Worm (Caenorhabditis elegans) whole organism, L2 larva: ENCODE measurements around the gene C07E3.8.
A peak's percentile ranks its signal among the peaks of the same experiment; 100 is the strongest.

ENCODE experiments used
- C34F6.9 ChIP-seq: fragments of 150-350 bp; optimal IDR thresholded peaks from 2 replicates; lab custom pipeline; 2014; ENCODE audit warnings: missing biosample characterization, missing genetic modification characterization
- F13H6.1 ChIP-seq: sonication (generic microtip); optimal IDR thresholded peaks from 2 replicates; lab custom pipeline; 2016; ENCODE audit warnings: missing genetic modification characterization, missing compliant biosample characterization
- R02D3.7 ChIP-seq: fragments of 150-350 bp; optimal IDR thresholded peaks from 2 replicates; lab custom pipeline; 2014; ENCODE audit warnings: missing biosample characterization, missing genetic modification characterization
- Y55F3AM.14 ChIP-seq: fragments of 200-800 bp; sonication (Bioruptor generic); optimal IDR thresholded peaks from 2 replicates; lab custom pipeline; 2018; ENCODE audit warnings: mild to moderate bottlenecking, missing genetic modification characterization, missing compliant biosample characterization
- ZK546.5 ChIP-seq: sonication (generic microtip); optimal IDR thresholded peaks from 2 replicates; lab custom pipeline; 2017; ENCODE audit warnings: missing biosample characterization, missing genetic modification characterization
- alr-1 ChIP-seq: fragments of 150-350 bp; optimal IDR thresholded peaks from 2 replicates; lab custom pipeline; 2014; ENCODE audit warnings: missing biosample characterization, missing genetic modification characterization
- aly-2 ChIP-seq: fragments of 150-350 bp; optimal IDR thresholded peaks from 2 replicates; lab custom pipeline; 2014; ENCODE audit warnings: missing biosample characterization, missing genetic modification characterization
- ama-1 ChIP-seq: fragments of 150-350 bp; optimal IDR thresholded peaks from 2 replicates; lab custom pipeline; 2018; ENCODE audit warnings: inconsistent platforms
- blmp-1 ChIP-seq: sonication (generic microtip); optimal IDR thresholded peaks from 2 replicates; lab custom pipeline; 2017; ENCODE audit warnings: missing genetic modification characterization, mild to moderate bottlenecking, missing compliant biosample characterization, antibody characterized with exemption, moderate library complexity; ENCODE audit not compliant: insufficient read depth
- ceh-16 ChIP-seq: fragments of 150-350 bp; optimal IDR thresholded peaks from 2 replicates; lab custom pipeline; 2014; ENCODE audit warnings: missing biosample characterization, missing genetic modification characterization
- ceh-82 ChIP-seq: fragments of 150-350 bp; optimal IDR thresholded peaks from 2 replicates; lab custom pipeline; 2014; ENCODE audit warnings: missing biosample characterization, missing genetic modification characterization
- crh-2 ChIP-seq: sonication (generic microtip); optimal IDR thresholded peaks from 2 replicates; lab custom pipeline; 2017; ENCODE audit warnings: missing biosample characterization, missing genetic modification characterization
- dmd-4 ChIP-seq: sonication (generic microtip); optimal IDR thresholded peaks from 2 replicates; lab custom pipeline; 2017; ENCODE audit warnings: missing biosample characterization, missing genetic modification characterization
- egl-27 ChIP-seq: sonication (generic microtip); optimal IDR thresholded peaks from 3 replicates; lab custom pipeline; 2017; ENCODE audit warnings: missing biosample characterization, missing genetic modification reagents, missing genetic modification characterization
- elt-3 ChIP-seq: sonication (generic microtip); optimal IDR thresholded peaks from 2 replicates; lab custom pipeline; 2017; ENCODE audit warnings: missing biosample characterization, missing genetic modification characterization
- fos-1 ChIP-seq: fragments of 150-350 bp; optimal IDR thresholded peaks from 2 replicates; lab custom pipeline; 2014; ENCODE audit warnings: missing biosample characterization, missing genetic modification characterization
- gmeb-1 ChIP-seq: fragments of 150-350 bp; optimal IDR thresholded peaks from 2 replicates; lab custom pipeline; 2014; ENCODE audit warnings: missing biosample characterization, missing genetic modification characterization
- lin-11 ChIP-seq: fragments of 150-350 bp; sonication (generic microtip); optimal IDR thresholded peaks from 2 replicates; lab custom pipeline; 2014; ENCODE audit warnings: missing biosample characterization, missing genetic modification characterization, inconsistent platforms, mixed read lengths
- lin-13 ChIP-seq: fragments of 150-350 bp; optimal IDR thresholded peaks from 2 replicates; lab custom pipeline; 2014; ENCODE audit warnings: missing biosample characterization, missing genetic modification reagents, missing genetic modification characterization
- lin-39 ChIP-seq: fragments of 150-350 bp; optimal IDR thresholded peaks from 2 replicates; lab custom pipeline; 2014; ENCODE audit warnings: missing biosample characterization, missing genetic modification reagents, missing genetic modification characterization
- lsy-2 ChIP-seq, 2 experiments: fragments of 150-350 bp in 1 of 2; sonication (generic microtip) in 1 of 2; optimal IDR thresholded peaks; 2 replicates each; lab custom pipeline; 2014 to 2017; ENCODE audit warnings: missing biosample characterization in 2 of 2, missing genetic modification characterization in 2 of 2
- mab-5 ChIP-seq: fragments of 150-350 bp; optimal IDR thresholded peaks from 2 replicates; lab custom pipeline; 2014; ENCODE audit warnings: missing biosample characterization, missing genetic modification characterization
- mbf-1 ChIP-seq: sonication (generic microtip); optimal IDR thresholded peaks from 2 replicates; lab custom pipeline; 2017; ENCODE audit warnings: missing biosample characterization, missing genetic modification characterization
- mdl-1 ChIP-seq, 2 experiments: fragments of 150-350 bp in 1 of 2; sonication (generic microtip) in 1 of 2; optimal IDR thresholded peaks; 2 replicates each; lab custom pipeline; 2017; ENCODE audit warnings: missing biosample characterization in 2 of 2, missing genetic modification characterization in 2 of 2
- nhr-10 ChIP-seq: sonication (generic microtip); optimal IDR thresholded peaks from 2 replicates; lab custom pipeline; 2017; ENCODE audit warnings: missing biosample characterization, missing genetic modification characterization
- nhr-11 ChIP-seq: fragments of 150-350 bp; optimal IDR thresholded peaks from 2 replicates; lab custom pipeline; 2014; ENCODE audit warnings: missing biosample characterization, missing genetic modification characterization
- nhr-12 ChIP-seq: fragments of 150-350 bp; optimal IDR thresholded peaks from 2 replicates; lab custom pipeline; 2014; ENCODE audit warnings: missing biosample characterization, missing genetic modification characterization
- nhr-129 ChIP-seq: fragments of 150-350 bp; optimal IDR thresholded peaks from 2 replicates; lab custom pipeline; 2014; ENCODE audit warnings: missing biosample characterization, missing genetic modification characterization
- nhr-21 ChIP-seq: fragments of 150-350 bp; optimal IDR thresholded peaks from 2 replicates; lab custom pipeline; 2014; ENCODE audit warnings: missing biosample characterization, missing genetic modification characterization
- nhr-23 ChIP-seq: fragments of 150-350 bp; optimal IDR thresholded peaks from 2 replicates; lab custom pipeline; 2014; ENCODE audit warnings: missing biosample characterization, missing genetic modification reagents, missing genetic modification characterization
- nhr-237 ChIP-seq: fragments of 150-350 bp; optimal IDR thresholded peaks from 2 replicates; lab custom pipeline; 2014; ENCODE audit warnings: missing biosample characterization, missing genetic modification characterization
- nhr-25 ChIP-seq: fragments of 150-350 bp; sonication (generic microtip); optimal IDR thresholded peaks from 3 replicates; lab custom pipeline; 2014; ENCODE audit warnings: missing biosample characterization, missing genetic modification characterization
- nhr-6 ChIP-seq: fragments of 150-350 bp; optimal IDR thresholded peaks from 2 replicates; lab custom pipeline; 2014; ENCODE audit warnings: missing biosample characterization, missing genetic modification characterization
- nhr-77 ChIP-seq: fragments of 150-350 bp; optimal IDR thresholded peaks from 2 replicates; lab custom pipeline; 2014; ENCODE audit warnings: missing biosample characterization, missing genetic modification characterization
- peb-1 ChIP-seq: fragments of 150-350 bp; optimal IDR thresholded peaks from 2 replicates; lab custom pipeline; 2014; ENCODE audit warnings: missing biosample characterization, missing genetic modification characterization
- sem-4 ChIP-seq: fragments of 150-350 bp; optimal IDR thresholded peaks from 2 replicates; lab custom pipeline; 2014; ENCODE audit warnings: missing biosample characterization, missing genetic modification reagents, missing genetic modification characterization
- skn-1 ChIP-seq: sonication (generic microtip); optimal IDR thresholded peaks from 2 replicates; lab custom pipeline; 2017; ENCODE audit warnings: missing biosample characterization, missing genetic modification characterization
- sma-3 ChIP-seq: sonication (generic microtip); optimal IDR thresholded peaks from 2 replicates; lab custom pipeline; 2016; ENCODE audit warnings: missing genetic modification reagents, missing genetic modification characterization, missing compliant biosample characterization
- sma-9 ChIP-seq, 2 experiments: fragments of 150-350 bp in 1 of 2; sonication (generic microtip) in 1 of 2; optimal IDR thresholded peaks; 2 replicates each; lab custom pipeline; 2014 to 2016; ENCODE audit warnings: missing genetic modification characterization in 2 of 2, mild to moderate bottlenecking in 1 of 2, missing biosample characterization in 1 of 2, missing compliant biosample characterization in 1 of 2, missing genetic modification reagents in 1 of 2, moderate library complexity in 1 of 2
- snpc-4 ChIP-seq: fragments of 150-350 bp; optimal IDR thresholded peaks from 2 replicates; lab custom pipeline; 2014; ENCODE audit warnings: missing biosample characterization, missing genetic modification characterization
- unc-55 ChIP-seq: fragments of 150-350 bp; sonication (generic microtip); optimal IDR thresholded peaks from 3 replicates; lab custom pipeline; 2014; ENCODE audit warnings: missing biosample characterization, missing genetic modification reagents, missing genetic modification characterization
- unc-62 ChIP-seq: fragments of 150-350 bp; optimal IDR thresholded peaks from 2 replicates; lab custom pipeline; 2014; ENCODE audit warnings: missing biosample characterization, missing genetic modification reagents, missing genetic modification characterization
- zag-1 ChIP-seq: fragments of 150-350 bp; optimal IDR thresholded peaks from 2 replicates; lab custom pipeline; 2014; ENCODE audit warnings: missing biosample characterization, missing genetic modification characterization
- ztf-11 ChIP-seq: sonication (generic microtip); optimal IDR thresholded peaks from 2 replicates; lab custom pipeline; 2017; ENCODE audit warnings: missing biosample characterization, missing genetic modification characterization
- ztf-4 ChIP-seq: fragments of 150-350 bp; optimal IDR thresholded peaks from 2 replicates; lab custom pipeline; 2014; ENCODE audit warnings: missing biosample characterization, missing genetic modification characterization

The C07E3.8 gene

DNA sequence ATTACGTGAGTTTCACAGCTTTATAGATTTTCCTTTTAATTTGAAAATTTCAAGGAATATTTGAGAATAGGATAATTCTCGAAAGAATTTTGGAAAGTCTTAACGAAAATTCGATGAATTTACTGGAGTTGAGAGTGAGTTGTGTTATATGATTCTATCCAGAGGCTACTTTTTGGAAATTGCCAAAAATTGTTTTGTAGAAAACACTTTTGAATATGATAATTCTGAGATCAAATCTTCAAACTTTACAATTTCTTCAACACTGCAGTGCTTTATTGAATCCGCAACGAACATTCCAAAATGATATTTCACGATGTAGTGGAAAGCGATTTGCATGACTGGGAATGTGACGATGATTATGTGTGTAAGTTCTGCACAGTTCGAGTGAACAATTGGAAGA lies at the start of gene C07E3.8:
C07E3.8 (plus strand) TSS at position 301 of the 400 bp plus-strand sequence.
- TF ChIP-seq nhr-12 (tag; lab: Kevin White, UChicago) (no peak), fos-1 (tag; lab: Kevin White, UChicago) (no peak), ZK546.5 (tag; lab: Kevin White, UChicago) (no peak)

DNA sequence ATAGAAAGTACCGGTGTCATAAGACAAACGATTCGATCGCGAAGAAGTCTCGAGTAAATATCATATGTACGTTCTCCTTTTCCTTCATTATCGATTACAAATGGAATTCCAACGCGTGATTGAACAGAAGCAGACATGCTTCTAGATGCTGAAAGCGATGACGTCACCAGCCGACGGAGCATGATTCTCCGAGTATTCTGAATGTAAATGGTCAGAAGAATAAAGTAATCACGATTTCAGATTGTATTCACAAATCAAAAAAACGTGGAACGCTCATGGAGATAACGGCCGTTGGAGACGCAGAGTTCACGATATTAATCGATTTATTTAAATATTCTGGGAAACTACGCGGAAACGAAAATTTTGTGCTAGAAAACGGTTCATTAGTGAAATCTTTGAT lies 49.4 kb upstream of the C07E3.8 start, which contains the start of gene clpp-1:
clpp-1 (minus strand) TSS at position 197 of the 400 bp plus-strand sequence.
- TF ChIP-seq nhr-77 (tag; lab: Kevin White, UChicago) (no peak), nhr-25 (no peak), lin-13 (GFP tag; lab: Kevin White, UChicago) (no peak), gmeb-1 (peak; percentile 43), egl-27 (no peak), ceh-16 (tag; lab: Kevin White, UChicago) (no peak), alr-1 (tag; lab: Kevin White, UChicago) (no peak), snpc-4 (tag; lab: Kevin White, UChicago) (no peak), fos-1 (tag; lab: Kevin White, UChicago) (no peak), ama-1 (lab: Kevin White, UChicago) (peak; percentile 58), lin-39 (tag; lab: Kevin White, UChicago) (no peak), lsy-2 (tag; optimal IDR thresholded peaks at IDR 0.05; lab: Kevin White, UChicago) (peak in 1 of 2 experiments; percentile 29), nhr-23 (tag; lab: Kevin White, UChicago) (no peak), crh-2 (tag; lab: Kevin White, UChicago) (peak; percentile 5), zag-1 (tag; lab: Kevin White, UChicago) (no peak), sma-9 (GFP tag; optimal IDR thresholded peaks at IDR 0.05; lab: Kevin White, UChicago) (peak; percentile 23), sma-9 (tag; optimal IDR thresholded peaks at IDR 0.05; lab: Kevin White, UChicago) (no peak), dmd-4 (tag; lab: Kevin White, UChicago) (no peak), nhr-129 (tag; lab: Kevin White, UChicago) (peak; percentile 36), nhr-21 (no peak), ceh-82 (tag; lab: Kevin White, UChicago) (no peak), R02D3.7 (tag; lab: Kevin White, UChicago) (no peak)

ce11 chrII:10303663-10304115 lies 48.4 kb upstream of the C07E3.8 start, which contains the start of gene vha-9:
Gene vha-9 (minus strand): TSS chrII:10303713.
- no peak for TF ChIP-seq ztf-11 (tag; lab: Kevin White, UChicago)
- no peak for TF ChIP-seq nhr-25
- TF ChIP-seq blmp-1 (tag; lab: Kevin White, UChicago), result peak; percentile 38
- no peak for TF ChIP-seq peb-1 (tag; lab: Kevin White, UChicago)
- peak; percentile 69 for TF ChIP-seq crh-2 (tag; lab: Kevin White, UChicago)
- peak; percentile 83 for TF ChIP-seq lin-11 (tag; lab: Kevin White, UChicago)
- TF ChIP-seq nhr-237, result no peak
- peak; percentile 40 for TF ChIP-seq nhr-129 (tag; lab: Kevin White, UChicago)
- TF ChIP-seq lin-39 (tag; lab: Kevin White, UChicago), result no peak
- no peak for TF ChIP-seq alr-1 (tag; lab: Kevin White, UChicago)
- TF ChIP-seq nhr-23 (tag; lab: Kevin White, UChicago), result no peak
- TF ChIP-seq R02D3.7 (tag; lab: Kevin White, UChicago), result no peak
- TF ChIP-seq mab-5 (tag; lab: Kevin White, UChicago), result peak; percentile 9
- no peak for TF ChIP-seq Y55F3AM.14
- peak; percentile 76 for TF ChIP-seq sma-3 (GFP tag; lab: Kevin White, UChicago)
- no peak for TF ChIP-seq egl-27
- TF ChIP-seq nhr-6 (tag; lab: Kevin White, UChicago), result no peak
- TF ChIP-seq sem-4, result no peak
- peak; percentile 79 for TF ChIP-seq lin-13 (GFP tag; lab: Kevin White, UChicago)
- TF ChIP-seq aly-2 (tag; lab: Kevin White, UChicago), result no peak
- TF ChIP-seq lsy-2 (tag; optimal IDR thresholded peaks at IDR 0.05; lab: Kevin White, UChicago), result peak; percentile 13 to 76
- TF ChIP-seq sma-9 (GFP tag; optimal IDR thresholded peaks at IDR 0.05; lab: Kevin White, UChicago), result peak; percentile 80
- no peak for TF ChIP-seq sma-9 (tag; optimal IDR thresholded peaks at IDR 0.05; lab: Kevin White, UChicago)
- TF ChIP-seq nhr-11 (tag; lab: Kevin White, UChicago), result no peak
- TF ChIP-seq nhr-21, result peak; percentile 36
- no peak for TF ChIP-seq mbf-1 (tag; lab: Kevin White, UChicago)
- TF ChIP-seq elt-3, result no peak
- TF ChIP-seq nhr-77 (tag; lab: Kevin White, UChicago), result no peak
- no peak for TF ChIP-seq ceh-82 (tag; lab: Kevin White, UChicago)
- peak; percentile 44 for TF ChIP-seq ama-1 (lab: Kevin White, UChicago)
- peak; percentile 51 for TF ChIP-seq skn-1 (tag; lab: Kevin White, UChicago)
- TF ChIP-seq ztf-4 (tag; lab: Kevin White, UChicago), result peak; percentile 63
- no peak for TF ChIP-seq nhr-12 (tag; lab: Kevin White, UChicago)
- no peak for TF ChIP-seq zag-1 (tag; lab: Kevin White, UChicago)
- TF ChIP-seq unc-62, result no peak
- TF ChIP-seq mdl-1 (tag; optimal IDR thresholded peaks at IDR 0.05; lab: Kevin White, UChicago), result no peak
- TF ChIP-seq fos-1 (tag; lab: Kevin White, UChicago), result peak; percentile 38
- TF ChIP-seq ZK546.5 (tag; lab: Kevin White, UChicago), result no peak
- TF ChIP-seq nhr-10 (tag; lab: Kevin White, UChicago), result no peak
- TF ChIP-seq dmd-4 (tag; lab: Kevin White, UChicago), result no peak
- TF ChIP-seq C34F6.9 (tag; lab: Kevin White, UChicago), result peak; percentile 71
- peak; percentile 77 for TF ChIP-seq F13H6.1
- TF ChIP-seq snpc-4 (tag; lab: Kevin White, UChicago), result peak; percentile 39
- peak; percentile 86 for TF ChIP-seq unc-55 (GFP tag; lab: Kevin White, UChicago)
- peak; percentile 81 for TF ChIP-seq gmeb-1
